Fruit fly (Drosophila melanogaster): ENCODE data around the gene CG11037.
A peak's percentile ranks its signal among the peaks of the same experiment; 100 is the strongest.

Gene CG11037

DNA sequence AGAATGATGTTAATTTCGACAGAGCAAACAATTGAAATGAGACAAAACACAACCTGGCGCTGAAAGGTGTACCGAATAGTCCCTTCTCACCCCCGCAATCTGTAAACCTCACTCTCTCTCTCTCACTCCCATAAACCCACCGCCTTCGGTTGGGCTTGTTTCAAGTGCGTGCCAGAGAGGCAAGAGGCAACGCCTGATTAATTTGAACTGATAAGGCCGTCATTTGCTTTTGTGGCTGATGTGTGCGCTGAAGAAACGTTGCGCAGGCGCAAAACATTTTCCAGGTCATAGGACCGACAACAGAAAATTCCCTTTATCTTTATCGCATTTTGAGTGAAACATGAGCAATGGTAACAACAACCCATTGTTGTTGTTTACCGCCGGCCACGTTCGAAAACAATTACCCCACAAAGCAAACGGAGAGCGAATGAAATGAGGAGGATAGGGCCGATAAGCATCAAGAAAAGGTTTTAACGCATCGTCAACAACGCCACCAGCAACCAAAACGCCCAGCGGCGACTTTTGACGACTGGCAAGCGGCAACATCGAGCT is 38.8 kb downstream of the CG11037 start (continued):
- TF ChIP-seq CG11093 (GFP tag; IDR thresholded peaks at IDR 0.05) = no peak
- TF ChIP-seq CG10274 (GFP tag; optimal IDR thresholded peaks at IDR 0.05) = no peak
- no peak for TF ChIP-seq Sry-β (GFP tag; optimal IDR thresholded peaks at IDR 0.05)
- TF ChIP-seq Dp (GFP tag; optimal IDR thresholded peaks at IDR 0.05) = no peak
- TF ChIP-seq tna (GFP tag; IDR thresholded peaks at IDR 0.05; ENCODE audit: partially characterized antibody) = no peak
- TF ChIP-seq Gsc (GFP tag; IDR thresholded peaks at IDR 0.05) = no peak
- TF ChIP-seq CG5180 (GFP tag; optimal IDR thresholded peaks at IDR 0.05) = peak; percentile 14
- TF ChIP-seq CG13894 (tag; optimal IDR thresholded peaks at IDR 0.05) = no peak
- TF ChIP-seq CG2875 (GFP tag; optimal IDR thresholded peaks at IDR 0.05) = peak; percentile 10
- peak; percentile 74 for TF ChIP-seq CG1832 (GFP tag; optimal IDR thresholded peaks at IDR 0.05)
- TF ChIP-seq CG12769 (tag; optimal IDR thresholded peaks at IDR 0.05) = peak; percentile 19
- TF ChIP-seq knrl (GFP tag; IDR thresholded peaks at IDR 0.05; ENCODE audit: partially characterized antibody) = no peak
- TF ChIP-seq CG6791 (GFP tag; IDR thresholded peaks at IDR 0.05; ENCODE audit: partially characterized antibody) = no peak
- TF ChIP-seq schlank (tag; optimal IDR thresholded peaks at IDR 0.05) = no peak
- TF ChIP-seq Elba2 (GFP tag; optimal IDR thresholded peaks at IDR 0.05) = no peak
- TF ChIP-seq BEAF-32 (GFP tag; optimal IDR thresholded peaks at IDR 0.05) = no peak
- no peak for TF ChIP-seq CG31388 (GFP tag; optimal IDR thresholded peaks at IDR 0.05)
- TF ChIP-seq Ravus (GFP tag; IDR thresholded peaks at IDR 0.05) = no peak
- TF ChIP-seq scrt (GFP tag; optimal IDR thresholded peaks at IDR 0.05) = no peak
- no peak for TF ChIP-seq her (GFP tag; optimal IDR thresholded peaks at IDR 0.05)
- TF ChIP-seq CG8089 (GFP tag; optimal IDR thresholded peaks at IDR 0.05) = no peak
- peak; percentile 64 for TF ChIP-seq Med (GFP tag)
- TF ChIP-seq Bdp1 (GFP tag; optimal IDR thresholded peaks at IDR 0.05) = no peak
- no peak for TF ChIP-seq tup (GFP tag; optimal IDR thresholded peaks at IDR 0.05)
- TF ChIP-seq bigmax (GFP tag; optimal IDR thresholded peaks at IDR 0.05) = no peak
- no peak for TF ChIP-seq CG14965 (GFP tag; optimal IDR thresholded peaks at IDR 0.05; ENCODE audit: borderline replicate concordance)
- TF ChIP-seq CG13624 (GFP tag; optimal IDR thresholded peaks at IDR 0.05) = no peak
- no peak for TF ChIP-seq eve (GFP tag; optimal IDR thresholded peaks at IDR 0.05)
- no peak for TF ChIP-seq kah (GFP tag; optimal IDR thresholded peaks at IDR 0.05)
- TF ChIP-seq CG2120 (GFP tag; optimal IDR thresholded peaks at IDR 0.05) = no peak
- peak; percentile 75; the same call in 2 of the 3 replicates for TF ChIP-seq ci (GFP tag; IDR thresholded peaks at IDR 0.05)
- TF ChIP-seq onecut (GFP tag; IDR thresholded peaks at IDR 0.05) = peak; percentile 20; the same call in 1 of the 2 replicates
- no peak for TF ChIP-seq H2.0 (GFP tag; IDR thresholded peaks at IDR 0.05)
- TF ChIP-seq cas (GFP tag; IDR thresholded peaks at IDR 0.05) = no peak
- peak; percentile 47 for TF ChIP-seq exex (tag; optimal IDR thresholded peaks at IDR 0.05)
- TF ChIP-seq CG10979 (tag; optimal IDR thresholded peaks at IDR 0.05) = no peak
- no peak for TF ChIP-seq fu2 (GFP tag; optimal IDR thresholded peaks at IDR 0.05)
- no peak for TF ChIP-seq CG11696 (GFP tag; IDR thresholded peaks at IDR 0.05)
- TF ChIP-seq stwl (tag; optimal IDR thresholded peaks at IDR 0.05) = no peak
- no peak for TF ChIP-seq Ada2b (GFP tag; IDR thresholded peaks at IDR 0.05)
- no peak for TF ChIP-seq repo (GFP tag; optimal IDR thresholded peaks at IDR 0.05)
- no peak for TF ChIP-seq nmo (GFP tag; optimal IDR thresholded peaks at IDR 0.05)
- TF ChIP-seq dm (GFP tag; optimal IDR thresholded peaks at IDR 0.05) = peak; percentile 8
- no peak for TF ChIP-seq CG7786 (GFP tag; optimal IDR thresholded peaks at IDR 0.05)
- no peak for TF ChIP-seq Myb (GFP tag; optimal IDR thresholded peaks at IDR 0.05)
- TF ChIP-seq CG12744 (GFP tag; optimal IDR thresholded peaks at IDR 0.05) = no peak
- TF ChIP-seq ken (GFP tag; IDR thresholded peaks at IDR 0.05) = no peak
- TF ChIP-seq zfh1 (GFP tag; IDR thresholded peaks at IDR 0.05) = peak; percentile 52; the same call in 1 of the 3 replicates
- no peak for TF ChIP-seq Fer1 (GFP tag; optimal IDR thresholded peaks at IDR 0.05)
- no peak for TF ChIP-seq pita (GFP tag; optimal IDR thresholded peaks at IDR 0.05)
- no peak for TF ChIP-seq ssp (GFP tag; IDR thresholded peaks at IDR 0.05)
